Fruit fly (Drosophila melanogaster) whole organism, embryonic: ENCODE measurements around the gene MED25.

ENCODE experiments used
- Bdp1 ChIP-seq: fragments of 200-800 bp; sonication (Bioruptor generic); optimal IDR thresholded peaks from 3 replicates; lab custom pipeline; 2016; ENCODE audit warnings: missing biosample characterization, missing genetic modification characterization
- CG10321 ChIP-seq: fragments of 200-800 bp; sonication (Bioruptor generic); IDR thresholded peaks from 2 replicates; pipeline ENCODE4 v1.3.6; 2022; ENCODE audit warnings: missing biosample characterization, missing genetic modification characterization
- CG10366 ChIP-seq: fragments of 200-800 bp; sonication (Bioruptor generic); IDR thresholded peaks from 2 replicates; pipeline ENCODE4 v1.3.6; 2022; ENCODE audit warnings: missing biosample characterization, missing genetic modification characterization
- CG10979 ChIP-seq: fragments of 200-800 bp; sonication (Bioruptor generic); optimal IDR thresholded peaks from 2 replicates; lab custom pipeline; 2018; ENCODE audit warnings: missing biosample characterization, mild to moderate bottlenecking, missing genetic modification characterization, moderate library complexity
- CG14710 ChIP-seq: fragments of 200-800 bp; sonication (Bioruptor generic); optimal IDR thresholded peaks from 3 replicates; lab custom pipeline; 2019; ENCODE audit warnings: missing biosample characterization, mild to moderate bottlenecking, missing genetic modification characterization, moderate library complexity
- CG15011 ChIP-seq: fragments of 200-800 bp; sonication (Bioruptor generic); optimal IDR thresholded peaks from 3 replicates; lab custom pipeline; 2018; ENCODE audit warnings: missing biosample characterization, mild to moderate bottlenecking, missing genetic modification characterization
- CG17186 ChIP-seq: fragments of 200-800 bp; sonication (Bioruptor generic); optimal IDR thresholded peaks from 3 replicates; lab custom pipeline; 2017; ENCODE audit warnings: missing biosample characterization, missing genetic modification reagents, missing genetic modification characterization
- CG17829 ChIP-seq: fragments of 200-800 bp; optimal IDR thresholded peaks from 2 replicates; lab custom pipeline; 2019; ENCODE audit warnings: missing biosample characterization, mild to moderate bottlenecking, missing genetic modification characterization, moderate library complexity
- CG18619 ChIP-seq: fragments of 200-800 bp; sonication (Bioruptor generic); optimal IDR thresholded peaks from 3 replicates; lab custom pipeline; 2017; ENCODE audit warnings: missing biosample characterization, mild to moderate bottlenecking, missing genetic modification characterization
- CG2120 ChIP-seq: fragments of 200-800 bp; sonication (Bioruptor generic); optimal IDR thresholded peaks from 3 replicates; lab custom pipeline; 2016; ENCODE audit warnings: missing biosample characterization, missing genetic modification characterization
- CG2889 ChIP-seq: fragments of 200-800 bp; sonication (Bioruptor generic); IDR thresholded peaks from 3 replicates; pipeline ENCODE4 v1.3.6; 2022; ENCODE audit warnings: missing biosample characterization, missing genetic modification characterization
- CG30403 ChIP-seq: fragments of 200-800 bp; sonication (Bioruptor generic); optimal IDR thresholded peaks from 3 replicates; lab custom pipeline; 2016; ENCODE audit warnings: missing biosample characterization, missing genetic modification characterization
- CG4282 ChIP-seq: fragments of 200-800 bp; sonication (Bioruptor generic); optimal IDR thresholded peaks from 2 replicates; lab custom pipeline; 2016; ENCODE audit warnings: missing biosample characterization, missing genetic modification characterization
- CG4360 ChIP-seq: fragments of 200-800 bp; sonication (Bioruptor generic); IDR thresholded peaks from 2 replicates; pipeline ENCODE4 v1.3.6; 2022; ENCODE audit warnings: missing biosample characterization, missing genetic modification characterization
- CG4730 ChIP-seq: fragments of 200-800 bp; sonication (Bioruptor generic); IDR thresholded peaks from 2 replicates; pipeline ENCODE4 v1.3.6; 2022; ENCODE audit warnings: missing biosample characterization, missing genetic modification characterization
- CG6175 ChIP-seq: fragments of 200-800 bp; sonication (Bioruptor generic); IDR thresholded peaks from 3 replicates; pipeline ENCODE4 v1.3.6; 2022; ENCODE audit warnings: missing biosample characterization, missing genetic modification characterization
- CG6689 ChIP-seq: fragments of 200-800 bp; sonication (Bioruptor generic); IDR thresholded peaks from 2 replicates; pipeline ENCODE4 v1.3.6; 2022; ENCODE audit warnings: missing biosample characterization, missing genetic modification characterization
- CG7745 ChIP-seq: fragments of 200-800 bp; sonication (Bioruptor generic); optimal IDR thresholded peaks from 2 replicates; lab custom pipeline; 2018; ENCODE audit warnings: missing biosample characterization, mild to moderate bottlenecking, missing genetic modification characterization, moderate library complexity
- CG8478 ChIP-seq: fragments of >200 bp; optimal IDR thresholded peaks from 2 replicates; lab custom pipeline; 2018
- CG9727 ChIP-seq: fragments of 200-800 bp; sonication (Bioruptor generic); optimal IDR thresholded peaks from 3 replicates; lab custom pipeline; 2017; ENCODE audit warnings: missing biosample characterization, mild to moderate bottlenecking, missing genetic modification characterization
- CG9876 ChIP-seq: fragments of 200-800 bp; sonication (Bioruptor generic); optimal IDR thresholded peaks from 2 replicates; lab custom pipeline; 2016; ENCODE audit warnings: missing biosample characterization, missing genetic modification characterization
- CoRest ChIP-seq: fragments of 200-800 bp; sonication (Bioruptor generic); optimal IDR thresholded peaks from 3 replicates; lab custom pipeline; 2018; ENCODE audit warnings: missing biosample characterization, mild to moderate bottlenecking, missing genetic modification characterization, moderate library complexity
- Dip2 ChIP-seq: fragments of 200-800 bp; sonication (Bioruptor generic); IDR thresholded peaks from 2 replicates; pipeline ENCODE4 v1.3.6; 2022; ENCODE audit warnings: missing biosample characterization, missing genetic modification characterization
- Dip3 ChIP-seq: fragments of 200-800 bp; sonication (Bioruptor generic); optimal IDR thresholded peaks from 3 replicates; lab custom pipeline; 2016; ENCODE audit warnings: missing biosample characterization, missing genetic modification characterization
- Fer3 ChIP-seq: fragments of 200-800 bp; sonication (Bioruptor generic); optimal IDR thresholded peaks from 2 replicates; lab custom pipeline; 2018; ENCODE audit warnings: missing biosample characterization, mild to moderate bottlenecking, missing genetic modification characterization, moderate library complexity
- HHEX ChIP-seq: fragments of 200-800 bp; sonication (Bioruptor generic); optimal IDR thresholded peaks from 3 replicates; lab custom pipeline; 2017; ENCODE audit warnings: missing biosample characterization, mild to moderate bottlenecking, missing genetic modification characterization, missing genetic modification reagents
- HLH3B ChIP-seq: fragments of 200-800 bp; sonication (Bioruptor generic); IDR thresholded peaks from 2 replicates; pipeline ENCODE4 v1.3.6; 2022; ENCODE audit warnings: missing biosample characterization, missing genetic modification characterization
- Mes4 ChIP-seq: fragments of 200-800 bp; sonication (Bioruptor generic); optimal IDR thresholded peaks from 2 replicates; lab custom pipeline; 2016; ENCODE audit warnings: missing biosample characterization, missing genetic modification characterization
- NC2α ChIP-seq: fragments of 200-800 bp; sonication (Bioruptor generic); optimal IDR thresholded peaks from 2 replicates; lab custom pipeline; 2016; ENCODE audit warnings: missing biosample characterization, missing genetic modification characterization
- Pdp1 ChIP-seq, 2 experiments: fragments of 200-800 bp; sonication (Bioruptor generic); optimal IDR thresholded peaks; 3 replicates each; lab custom pipeline; 2016; ENCODE audit warnings: missing biosample characterization in 2 of 2, missing genetic modification characterization in 2 of 2, mild to moderate bottlenecking in 1 of 2, moderate library complexity in 1 of 2
- Six4 ChIP-seq: fragments of 200-800 bp; sonication (Bioruptor generic); optimal IDR thresholded peaks from 2 replicates; lab custom pipeline; 2016; ENCODE audit warnings: missing biosample characterization, missing genetic modification characterization
- Taf1 ChIP-seq: fragments of 200-800 bp; sonication (Bioruptor generic); IDR thresholded peaks from 2 replicates; pipeline ENCODE4 v1.3.6; 2022; ENCODE audit warnings: missing biosample characterization, missing genetic modification characterization
- Trl ChIP-seq, 3 experiments: fragments of >200 bp in 2 of 3; fragments of 200-800 bp in 1 of 3; sonication (Bioruptor generic) in 1 of 3; optimal IDR thresholded peaks; 2 replicates in 1 of 3; 3 replicates in 2 of 3; lab custom pipeline; 2016 to 2017; ENCODE audit warnings: missing biosample characterization in 1 of 3, missing genetic modification characterization in 1 of 3
- ap ChIP-seq: fragments of 200-800 bp; sonication (Bioruptor generic); IDR thresholded peaks from 2 replicates; pipeline ENCODE4 v1.3.6; 2022; ENCODE audit warnings: missing biosample characterization, missing genetic modification characterization
- bsh ChIP-seq, 2 experiments: fragments of 200-800 bp; sonication (Bioruptor generic); optimal IDR thresholded peaks; 2 replicates each; lab custom pipeline; 2017 to 2018; ENCODE audit warnings: mild to moderate bottlenecking in 2 of 2, missing biosample characterization in 2 of 2, missing genetic modification characterization in 2 of 2, moderate library complexity in 1 of 2
- dan ChIP-seq: fragments of 200-800 bp; sonication (Bioruptor generic); IDR thresholded peaks from 2 replicates; pipeline ENCODE4 v1.3.6; 2022; ENCODE audit warnings: missing biosample characterization, missing genetic modification characterization
- eve ChIP-seq, 2 experiments: fragments of >200 bp; optimal IDR thresholded peaks; 2 replicates each; lab custom pipeline; 2017; ENCODE audit warnings: missing biosample characterization in 2 of 2, missing genetic modification characterization in 2 of 2
- gce ChIP-seq: fragments of 200-800 bp; sonication (Bioruptor generic); IDR thresholded peaks from 3 replicates; pipeline ENCODE4 v1.3.6; 2022; ENCODE audit warnings: missing biosample characterization, missing genetic modification characterization
- gcm ChIP-seq: fragments of 200-800 bp; sonication (Bioruptor generic); optimal IDR thresholded peaks from 2 replicates; lab custom pipeline; 2019; ENCODE audit warnings: missing biosample characterization, mild to moderate bottlenecking, missing genetic modification characterization, moderate library complexity
- kay ChIP-seq: fragments of 200-800 bp; sonication (Bioruptor generic); optimal IDR thresholded peaks from 2 replicates; lab custom pipeline; 2016; ENCODE audit warnings: missing biosample characterization, missing genetic modification characterization
- lilli ChIP-seq: fragments of 200-800 bp; sonication (Bioruptor generic); optimal IDR thresholded peaks from 3 replicates; lab custom pipeline; 2016; ENCODE audit warnings: missing biosample characterization, missing genetic modification characterization
- lola ChIP-seq, 3 experiments: fragments of >200 bp in 2 of 3; fragments of 200-800 bp in 1 of 3; sonication (Bioruptor generic) in 1 of 3; optimal IDR thresholded peaks; 2 replicates each; lab custom pipeline; 2017 to 2019; ENCODE audit warnings: missing biosample characterization in 3 of 3, missing genetic modification characterization in 3 of 3, mild to moderate bottlenecking in 1 of 3, moderate library complexity in 1 of 3
- mirr ChIP-seq: fragments of 200-800 bp; sonication (Bioruptor generic); optimal IDR thresholded peaks from 3 replicates; lab custom pipeline; 2018; ENCODE audit warnings: missing biosample characterization, mild to moderate bottlenecking, missing genetic modification characterization
- prd ChIP-seq, 3 experiments: fragments of >200 bp in 2 of 3; fragments of 200-800 bp in 1 of 3; sonication (Bioruptor generic) in 1 of 3; optimal IDR thresholded peaks in 2 of 3; IDR thresholded peaks in 1 of 3; 2 replicates in 2 of 3; 3 replicates in 1 of 3; pipeline versions ENCODE4 v1.3.6 to Lab custom; 2017 to 2022; ENCODE audit warnings: missing biosample characterization in 1 of 3, missing genetic modification characterization in 1 of 3
- scrt ChIP-seq: fragments of 200-800 bp; sonication (Bioruptor generic); optimal IDR thresholded peaks from 2 replicates; lab custom pipeline; 2018; ENCODE audit warnings: missing biosample characterization, mild to moderate bottlenecking, missing genetic modification characterization, moderate library complexity
- slbo ChIP-seq: fragments of 200-800 bp; sonication (Bioruptor generic); IDR thresholded peaks from 2 replicates; pipeline ENCODE4 v1.3.6; 2022; ENCODE audit warnings: missing biosample characterization, missing genetic modification characterization
- so ChIP-seq: fragments of 200-800 bp; sonication (Bioruptor generic); IDR thresholded peaks from 3 replicates; pipeline ENCODE4 v1.3.6; 2022; ENCODE audit warnings: missing biosample characterization, missing genetic modification characterization
- trh ChIP-seq: fragments of 200-800 bp; sonication (Bioruptor generic); optimal IDR thresholded peaks from 2 replicates; lab custom pipeline; 2016; ENCODE audit warnings: missing biosample characterization, missing genetic modification characterization
- usp ChIP-seq: fragments of >200 bp; optimal IDR thresholded peaks from 2 replicates; lab custom pipeline; 2017; ENCODE audit warnings: missing biosample characterization, missing genetic modification characterization
- vfl ChIP-seq: fragments of 200-800 bp; sonication (Bioruptor generic); optimal IDR thresholded peaks from 2 replicates; lab custom pipeline; 2016; ENCODE audit warnings: missing biosample characterization, missing genetic modification characterization

MED25 gene

DNA sequence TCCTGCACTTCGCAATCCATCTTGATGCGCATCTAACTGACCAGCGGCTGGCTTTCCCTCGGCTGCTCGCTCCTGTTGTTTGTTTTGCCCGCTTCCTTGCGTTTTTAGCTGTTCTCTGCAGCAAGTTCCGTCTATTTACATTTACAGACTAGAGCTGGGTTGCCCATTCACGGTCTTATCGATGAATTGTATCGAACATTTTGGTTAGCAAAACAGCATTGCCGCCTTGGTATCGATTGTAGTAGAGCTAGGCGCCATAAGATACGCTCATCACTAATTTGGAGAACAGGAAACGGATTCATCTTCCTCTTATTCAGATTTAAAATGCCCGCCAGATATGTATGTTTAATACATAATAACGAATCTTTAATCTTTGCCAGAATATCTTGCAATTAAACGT is 27.1 kb downstream of the MED25 start, which contains the start of gene Regnase-1 (continued):
- TF ChIP-seq Bdp1 (GFP tag; lab: Kevin White, UChicago) (peak; percentile 81), CG17186 (GFP tag; lab: Kevin White, UChicago) (peak; percentile 95), lola (GFP tag; optimal IDR thresholded peaks at IDR 0.05; lab: Kevin White, UChicago) (peak in 1 of 3 experiments; percentile 67), CG30403 (GFP tag; lab: Kevin White, UChicago) (peak; percentile 78), CG4360 (peak; percentile 58; the same call in 1 of the 2 replicates), HLH3B (GFP tag; lab: Robert Waterston, UW) (peak; percentile 87; the same call in 1 of the 2 replicates), prd (optimal IDR thresholded peaks at IDR 0.05; lab: Kevin White, UChicago) (no peak), prd (GFP tag; IDR thresholded peaks at IDR 0.05; lab: Robert Waterston, UW) (peak; percentile 62; the same call in 2 of the 3 replicates), CG4730 (peak; percentile 73), kay (GFP tag; lab: Kevin White, UChicago) (peak; percentile 59), CG6175 (GFP tag; lab: Robert Waterston, UW) (peak; percentile 68; the same call in 2 of the 3 replicates), CG4282 (GFP tag; lab: Kevin White, UChicago) (peak; percentile 66), CG18619 (peak; percentile 94), CG10321 (GFP tag; lab: Robert Waterston, UW) (peak; percentile 66), slbo (GFP tag; lab: Robert Waterston, UW) (peak; percentile 79), Trl (optimal IDR thresholded peaks at IDR 0.05; lab: Kevin White, UChicago) (no peak), Trl (GFP tag; optimal IDR thresholded peaks at IDR 0.05; lab: Kevin White, UChicago) (peak; percentile 91), CG8478 (no peak), CG7745 (peak; percentile 38), Fer3 (tag; lab: Kevin White, UChicago) (peak; percentile 96), HHEX (GFP tag; lab: Kevin White, UChicago) (peak; percentile 96), CG10366 (peak; percentile 87), Six4 (GFP tag; lab: Kevin White, UChicago) (peak; percentile 86), vfl (GFP tag; lab: Kevin White, UChicago) (peak; percentile 78), Taf1 (GFP tag; lab: Robert Waterston, UW) (peak; percentile 53; the same call in 1 of the 2 replicates), gce (GFP tag; lab: Robert Waterston, UW) (peak; percentile 95), dan (GFP tag; lab: Robert Waterston, UW) (no peak), lilli (GFP tag; lab: Kevin White, UChicago) (peak; percentile 84), CG2120 (peak; percentile 83), CG15011 (GFP tag; lab: Kevin White, UChicago) (peak; percentile 92), usp (GFP tag; lab: Kevin White, UChicago) (no peak), CoRest (tag; lab: Kevin White, UChicago) (peak; percentile 93), Pdp1 (GFP tag; optimal IDR thresholded peaks at IDR 0.05; lab: Kevin White, UChicago) (peak; percentile 78 to 89), eve (GFP tag; optimal IDR thresholded peaks at IDR 0.05; lab: Kevin White, UChicago) (no peak), CG9876 (GFP tag; lab: Kevin White, UChicago) (peak; percentile 89), Mes4 (GFP tag; lab: Kevin White, UChicago) (peak; percentile 92), so (GFP tag; lab: Robert Waterston, UW) (peak; percentile 87), Dip3 (GFP tag; lab: Kevin White, UChicago) (peak; percentile 60), CG10979 (tag; lab: Kevin White, UChicago) (peak; percentile 85), scrt (GFP tag; lab: Kevin White, UChicago) (peak; percentile 89), bsh (GFP tag; optimal IDR thresholded peaks at IDR 0.05; lab: Kevin White, UChicago) (peak in 1 of 2 experiments; percentile 90), CG17829 (tag; lab: Kevin White, UChicago) (peak; percentile 90), trh (GFP tag; lab: Kevin White, UChicago) (peak; percentile 93), gcm (GFP tag; lab: Kevin White, UChicago) (peak; percentile 94), CG2889 (GFP tag; lab: Robert Waterston, UW) (0 out of 3 replicates have a peak, but pooled peaks have one; percentile 35), NC2α (GFP tag; lab: Kevin White, UChicago) (peak; percentile 86), CG6689 (GFP tag; lab: Robert Waterston, UW) (peak; percentile 79), ap (GFP tag; lab: Robert Waterston, UW) (peak; percentile 79), CG9727 (GFP tag; lab: Kevin White, UChicago) (peak; percentile 95), CG14710 (peak; percentile 91), Dip2 (GFP tag; lab: Robert Waterston, UW) (no peak), mirr (GFP tag; lab: Kevin White, UChicago) (peak; percentile 97)
